Worm (Caenorhabditis elegans) whole organism, mixed stage, embryonic: Measurements from ENCODE around the gene txt-12.

Source experiments
- M03D4.4 ChIP-seq: sonication (generic microtip); optimal IDR thresholded peaks from 2 replicates; lab custom pipeline; 2017; ENCODE audit warnings: mild to moderate bottlenecking, missing genetic modification characterization, missing compliant biosample characterization
- blmp-1 ChIP-seq: fragments of 150-350 bp; optimal IDR thresholded peaks from 2 replicates; lab custom pipeline; 2014; ENCODE audit warnings: missing biosample characterization, missing genetic modification characterization
- ceh-83 ChIP-seq: fragments of 200-800 bp; sonication (Bioruptor generic); optimal IDR thresholded peaks from 2 replicates; lab custom pipeline; 2018; ENCODE audit warnings: mild to moderate bottlenecking, missing genetic modification characterization, missing compliant biosample characterization
- ces-1 ChIP-seq: fragments of 150-350 bp; optimal IDR thresholded peaks from 2 replicates; lab custom pipeline; 2014; ENCODE audit warnings: missing biosample characterization, missing genetic modification reagents, missing genetic modification characterization
- drap-1 ChIP-seq: fragments of 200-800 bp; sonication (Bioruptor generic); optimal IDR thresholded peaks from 3 replicates; lab custom pipeline; 2018; ENCODE audit warnings: mild to moderate bottlenecking, missing genetic modification characterization, missing compliant biosample characterization
- elt-1 ChIP-seq: sonication (generic microtip); optimal IDR thresholded peaks from 2 replicates; lab custom pipeline; 2017; ENCODE audit warnings: missing genetic modification characterization, mild to moderate bottlenecking, missing compliant biosample characterization, antibody characterized with exemption, moderate library complexity, borderline replicate concordance; ENCODE audit not compliant: insufficient read depth
- hlh-1 ChIP-seq: fragments of 150-350 bp; optimal IDR thresholded peaks from 2 replicates; lab custom pipeline; 2014; ENCODE audit warnings: missing biosample characterization, missing genetic modification reagents, missing genetic modification characterization
- lin-32 ChIP-seq: fragments of 200-800 bp; sonication (Bioruptor generic); optimal IDR thresholded peaks from 2 replicates; lab custom pipeline; 2018; ENCODE audit warnings: mild to moderate bottlenecking, missing genetic modification characterization, missing compliant biosample characterization
- lsy-2 ChIP-seq: fragments of 150-350 bp; optimal IDR thresholded peaks from 2 replicates; lab custom pipeline; 2014; ENCODE audit warnings: missing biosample characterization, missing genetic modification characterization
- mep-1 ChIP-seq: fragments of 150-350 bp; optimal IDR thresholded peaks from 2 replicates; lab custom pipeline; 2017; ENCODE audit warnings: missing biosample characterization, missing genetic modification reagents, missing genetic modification characterization, inconsistent platforms
- mls-2 ChIP-seq: sonication (generic microtip); optimal IDR thresholded peaks from 2 replicates; lab custom pipeline; 2016; ENCODE audit warnings: mild to moderate bottlenecking, missing genetic modification characterization, moderate library complexity, missing compliant biosample characterization
- nhr-2 ChIP-seq: fragments of 150-350 bp; optimal IDR thresholded peaks from 2 replicates; lab custom pipeline; 2014; ENCODE audit warnings: missing biosample characterization, missing genetic modification characterization
- nhr-28 ChIP-seq: fragments of 150-350 bp; optimal IDR thresholded peaks from 2 replicates; lab custom pipeline; 2014; ENCODE audit warnings: missing biosample characterization, missing genetic modification characterization
- nhr-76 ChIP-seq: sonication (generic microtip); optimal IDR thresholded peaks from 2 replicates; lab custom pipeline; 2017; ENCODE audit warnings: missing biosample characterization, missing genetic modification characterization
- pha-4 ChIP-seq: fragments of 150-350 bp; optimal IDR thresholded peaks from 2 replicates; lab custom pipeline; 2018; ENCODE audit warnings: missing biosample characterization, missing genetic modification reagents, missing genetic modification characterization
- snpc-4 ChIP-seq: fragments of 150-350 bp; optimal IDR thresholded peaks from 2 replicates; lab custom pipeline; 2014; ENCODE audit warnings: missing biosample characterization, missing genetic modification characterization
- unc-39 ChIP-seq: fragments of 150-350 bp; optimal IDR thresholded peaks from 2 replicates; lab custom pipeline; 2014; ENCODE audit warnings: missing biosample characterization, missing genetic modification characterization
- unc-62 ChIP-seq: fragments of 150-350 bp; optimal IDR thresholded peaks from 2 replicates; lab custom pipeline; 2014; ENCODE audit warnings: missing biosample characterization, missing genetic modification reagents, missing genetic modification characterization
- zip-8 ChIP-seq: fragments of 150-350 bp; optimal IDR thresholded peaks from 2 replicates; lab custom pipeline; 2014; ENCODE audit warnings: missing biosample characterization, missing genetic modification characterization
- ztf-11 ChIP-seq: fragments of 150-350 bp; optimal IDR thresholded peaks from 2 replicates; lab custom pipeline; 2014; ENCODE audit warnings: missing biosample characterization, missing genetic modification characterization

txt-12 gene

ce11 chrV:15143285-15143684 is 50.5 kb downstream of the txt-12 start, which contains the start of gene K08F9.1:
K08F9.1 (minus strand) TSS chrV:15143385.
- TF ChIP-seq pha-4 (tag; lab: Kevin White, UChicago): no peak
- no peak for TF ChIP-seq nhr-2
- TF ChIP-seq mls-2 (tag; lab: Kevin White, UChicago): no peak
- no peak for TF ChIP-seq zip-8
- TF ChIP-seq drap-1 (GFP tag; lab: Kevin White, UChicago): no peak
- TF ChIP-seq ztf-11 (tag; lab: Kevin White, UChicago): no peak
- TF ChIP-seq nhr-76: no peak
- no peak for TF ChIP-seq nhr-28
- no peak for TF ChIP-seq snpc-4 (tag; lab: Kevin White, UChicago)
- TF ChIP-seq ceh-83 (GFP tag; lab: Kevin White, UChicago): no peak
- no peak for TF ChIP-seq elt-1 (tag; lab: Kevin White, UChicago)
- TF ChIP-seq lin-32 (GFP tag; lab: Kevin White, UChicago): no peak
- no peak for TF ChIP-seq unc-62 (GFP tag; lab: Kevin White, UChicago)
- TF ChIP-seq M03D4.4 (tag; lab: Kevin White, UChicago): no peak

ce11 chrV:15143798-15144197 is 51.0 kb downstream of the txt-12 start, which contains the start of gene K08F9.4:
K08F9.4 (plus strand) TSS chrV:15144019.
- no peak for TF ChIP-seq nhr-2
- TF ChIP-seq blmp-1 (tag; lab: Kevin White, UChicago): peak; percentile 98
- TF ChIP-seq ces-1 (GFP tag; lab: Kevin White, UChicago): peak; percentile 59
- TF ChIP-seq lsy-2 (tag; lab: Kevin White, UChicago): peak; percentile 55
- TF ChIP-seq pha-4 (tag; lab: Kevin White, UChicago): peak; percentile 73
- TF ChIP-seq mep-1 (tag; lab: Kevin White, UChicago): peak; percentile 63
- no peak for TF ChIP-seq unc-39 (tag; lab: Kevin White, UChicago)
- no peak for TF ChIP-seq mls-2 (tag; lab: Kevin White, UChicago)
- peak; percentile 2 for TF ChIP-seq hlh-1 (tag; lab: Kevin White, UChicago)
- TF ChIP-seq, all 35 proteins: peak for 6
